Worm (Caenorhabditis elegans) whole organism, young adult: Measurements from ENCODE around the gene C38D4.10.
A peak's percentile ranks its signal among the peaks of the same experiment; 100 is the strongest.

Source experiments
- B0019.2 ChIP-seq: fragments of 200-800 bp; sonication (Bioruptor generic); conservative IDR thresholded peaks from 2 replicates; pipeline ENCODE4 v1.3.6; 2022; ENCODE audit warnings: missing genetic modification reagents, missing genetic modification characterization, missing compliant biosample characterization
- B0035.1 ChIP-seq: sonication (generic microtip); optimal IDR thresholded peaks from 2 replicates; lab custom pipeline; 2016; ENCODE audit warnings: missing genetic modification characterization, mild to moderate bottlenecking, missing compliant biosample characterization, missing genotype, missing genetic modification reagents
- B0261.1 ChIP-seq: sonication (generic microtip); optimal IDR thresholded peaks from 2 replicates; lab custom pipeline; 2016; ENCODE audit warnings: mild to moderate bottlenecking, missing genetic modification characterization, moderate library complexity, missing compliant biosample characterization
- F37B4.10 ChIP-seq: fragments of 200-800 bp; sonication (Bioruptor generic); IDR thresholded peaks from 2 replicates; pipeline ENCODE4 v1.3.6; 2022; ENCODE audit warnings: missing genetic modification characterization, missing compliant biosample characterization
- F39B2.1 ChIP-seq: fragments of 200-800 bp; sonication (Bioruptor generic); IDR thresholded peaks from 2 replicates; pipeline ENCODE4 v1.3.6; 2022; ENCODE audit warnings: missing genetic modification reagents, missing genetic modification characterization, missing compliant biosample characterization
- F49E8.2 ChIP-seq: sonication (generic microtip); optimal IDR thresholded peaks from 3 replicates; lab custom pipeline; 2017; ENCODE audit warnings: missing genetic modification characterization, mild to moderate bottlenecking, missing compliant biosample characterization, antibody characterized with exemption, moderate library complexity; ENCODE audit not compliant: insufficient read depth
- K11D2.4 ChIP-seq: fragments of 200-800 bp; sonication (Bioruptor generic); IDR thresholded peaks from 2 replicates; pipeline ENCODE4 v1.3.6; 2022; ENCODE audit warnings: missing genetic modification reagents, missing genetic modification characterization, missing compliant biosample characterization
- T07F8.4 ChIP-seq: sonication (generic microtip); optimal IDR thresholded peaks from 2 replicates; lab custom pipeline; 2016; ENCODE audit warnings: mild to moderate bottlenecking, missing genetic modification characterization, moderate library complexity, missing compliant biosample characterization
- T26A5.8 ChIP-seq: sonication (generic microtip); optimal IDR thresholded peaks from 2 replicates; lab custom pipeline; 2016; ENCODE audit warnings: missing genetic modification characterization, missing compliant biosample characterization
- Y53G8AR.9 ChIP-seq: fragments of 200-800 bp; sonication (Bioruptor generic); conservative IDR thresholded peaks from 2 replicates; pipeline ENCODE4 v1.3.6; 2022; ENCODE audit warnings: missing genetic modification reagents, missing genetic modification characterization, missing compliant biosample characterization
- Y67H2A.10 ChIP-seq: fragments of 200-800 bp; sonication (Bioruptor generic); conservative IDR thresholded peaks from 2 replicates; pipeline ENCODE4 v1.3.6; 2022; ENCODE audit warnings: missing genetic modification reagents, missing genetic modification characterization, missing compliant biosample characterization
- akir-1 ChIP-seq: fragments of 200-800 bp; sonication (Bioruptor generic); optimal IDR thresholded peaks from 2 replicates; lab custom pipeline; 2018; ENCODE audit warnings: mild to moderate bottlenecking, missing genetic modification characterization, moderate library complexity, missing compliant biosample characterization
- attf-5 ChIP-seq: fragments of 200-800 bp; sonication (Bioruptor generic); optimal IDR thresholded peaks from 2 replicates; lab custom pipeline; 2018; ENCODE audit warnings: mild to moderate bottlenecking, missing genetic modification characterization, missing compliant biosample characterization
- cebp-1 ChIP-seq, 2 experiments: fragments of 200-800 bp in 1 of 2; sonication (Bioruptor generic) in 1 of 2; sonication (generic microtip) in 1 of 2; IDR thresholded peaks in 1 of 2; optimal IDR thresholded peaks in 1 of 2; 2 replicates each; pipeline versions ENCODE4 v1.3.6 to Lab custom; 2017 to 2022; ENCODE audit warnings: missing compliant biosample characterization in 2 of 2, missing genetic modification characterization in 2 of 2, mild to moderate bottlenecking in 1 of 2, missing genetic modification reagents in 1 of 2, moderate library complexity in 1 of 2
- ceh-27 ChIP-seq: fragments of 200-800 bp; sonication (Bioruptor generic); optimal IDR thresholded peaks from 2 replicates; lab custom pipeline; 2018; ENCODE audit warnings: mild to moderate bottlenecking, missing genetic modification characterization, moderate library complexity, missing compliant biosample characterization
- ceh-40 ChIP-seq: fragments of 200-800 bp; sonication (Bioruptor generic); IDR thresholded peaks from 2 replicates; pipeline ENCODE4 v1.3.6; 2022; ENCODE audit warnings: missing genetic modification characterization, missing compliant biosample characterization
- ceh-58 ChIP-seq: fragments of 200-800 bp; sonication (Bioruptor generic); IDR thresholded peaks from 2 replicates; pipeline ENCODE4 v1.3.6; 2022; ENCODE audit warnings: missing genetic modification characterization, missing compliant biosample characterization
- ceh-79 ChIP-seq: sonication (generic microtip); optimal IDR thresholded peaks from 2 replicates; lab custom pipeline; 2017; ENCODE audit warnings: mild to moderate bottlenecking, missing genetic modification characterization, missing compliant biosample characterization
- chd-7 ChIP-seq: sonication (generic microtip); optimal IDR thresholded peaks from 2 replicates; lab custom pipeline; 2016; ENCODE audit warnings: mild to moderate bottlenecking, missing genetic modification characterization, moderate library complexity, missing compliant biosample characterization
- ekl-4 ChIP-seq: fragments of 200-800 bp; sonication (Bioruptor generic); IDR thresholded peaks from 2 replicates; pipeline ENCODE4 v1.3.6; 2022; ENCODE audit warnings: missing genetic modification reagents, missing genetic modification characterization, missing compliant biosample characterization
- gei-17 ChIP-seq: fragments of 200-800 bp; sonication (Bioruptor generic); optimal IDR thresholded peaks from 2 replicates; lab custom pipeline; 2018; ENCODE audit warnings: mild to moderate bottlenecking, missing genetic modification characterization, missing compliant biosample characterization
- lin-26 ChIP-seq: fragments of 200-800 bp; sonication (Bioruptor generic); IDR thresholded peaks from 2 replicates; pipeline ENCODE4 v1.3.6; 2022; ENCODE audit warnings: missing genetic modification reagents, missing genetic modification characterization, missing compliant biosample characterization
- lin-40 ChIP-seq: sonication (generic microtip); optimal IDR thresholded peaks from 2 replicates; lab custom pipeline; 2016; ENCODE audit warnings: missing genetic modification characterization, mild to moderate bottlenecking, missing compliant biosample characterization, missing genotype, missing genetic modification reagents
- lir-1 ChIP-seq: fragments of 200-800 bp; sonication (Bioruptor generic); conservative IDR thresholded peaks from 2 replicates; pipeline ENCODE4 v1.3.6; 2022; ENCODE audit warnings: missing genetic modification reagents, missing genetic modification characterization, missing compliant biosample characterization
- lsy-27 ChIP-seq: sonication (generic microtip); optimal IDR thresholded peaks from 2 replicates; lab custom pipeline; 2017; ENCODE audit warnings: missing genetic modification characterization, mild to moderate bottlenecking, missing compliant biosample characterization, antibody characterized with exemption, missing genotype, borderline replicate concordance; ENCODE audit not compliant: insufficient read depth
- madf-8 ChIP-seq: fragments of 200-800 bp; sonication (Bioruptor generic); conservative IDR thresholded peaks from 2 replicates; pipeline ENCODE4 v1.3.6; 2022; ENCODE audit warnings: missing genetic modification reagents, missing genetic modification characterization, missing compliant biosample characterization
- mcd-1 ChIP-seq: fragments of 200-800 bp; sonication (Bioruptor generic); IDR thresholded peaks from 2 replicates; pipeline ENCODE4 v1.3.6; 2022; ENCODE audit warnings: missing genetic modification reagents, missing genetic modification characterization, missing compliant biosample characterization
- mxl-1 ChIP-seq: sonication (generic microtip); optimal IDR thresholded peaks from 2 replicates; lab custom pipeline; 2016; ENCODE audit warnings: missing genetic modification characterization, missing compliant biosample characterization
- nfya-1 ChIP-seq: sonication (generic microtip); optimal IDR thresholded peaks from 2 replicates; lab custom pipeline; 2017; ENCODE audit warnings: antibody characterized with exemption, missing compliant biosample characterization, missing genetic modification characterization, borderline replicate concordance; ENCODE audit not compliant: insufficient read depth
- nhr-179 ChIP-seq: sonication (generic microtip); optimal IDR thresholded peaks from 2 replicates; lab custom pipeline; 2016; ENCODE audit warnings: mild to moderate bottlenecking, missing genetic modification characterization, missing compliant biosample characterization
- nhr-27 ChIP-seq: fragments of 200-800 bp; sonication (Bioruptor generic); optimal IDR thresholded peaks from 2 replicates; lab custom pipeline; 2018; ENCODE audit warnings: mild to moderate bottlenecking, missing genetic modification characterization, moderate library complexity, missing compliant biosample characterization
- nhr-80 ChIP-seq: sonication (generic microtip); optimal IDR thresholded peaks from 2 replicates; lab custom pipeline; 2016; ENCODE audit warnings: missing genetic modification characterization, missing compliant biosample characterization
- rcor-1 ChIP-seq: fragments of 200-800 bp; sonication (Bioruptor generic); IDR thresholded peaks from 2 replicates; pipeline ENCODE4 v1.3.6; 2022; ENCODE audit warnings: missing genetic modification reagents, missing genetic modification characterization, missing compliant biosample characterization
- rec-8 ChIP-seq, 2 experiments: sonication (generic microtip); optimal IDR thresholded peaks; 2 replicates each; lab custom pipeline; 2016; ENCODE audit warnings: mild to moderate bottlenecking in 2 of 2, missing genetic modification characterization in 2 of 2, missing genetic modification reagents in 2 of 2, missing genotype in 2 of 2, missing biosample characterization in 1 of 2, missing compliant biosample characterization in 1 of 2, moderate library complexity in 1 of 2
- repo-1 ChIP-seq: sonication (generic microtip); optimal IDR thresholded peaks from 2 replicates; lab custom pipeline; 2017; ENCODE audit warnings: mild to moderate bottlenecking, missing genetic modification characterization, missing compliant biosample characterization
- rpc-1 ChIP-seq, 2 experiments: fragments of 150-350 bp in 1 of 2; sonication (generic microtip) in 1 of 2; optimal IDR thresholded peaks; 2 replicates each; lab custom pipeline; 2014 to 2018; ENCODE audit warnings: missing biosample characterization in 1 of 2, missing genetic modification characterization in 1 of 2, missing genetic modification reagents in 1 of 2, missing genotype in 1 of 2
- snpc-1.1 ChIP-seq: sonication (generic microtip); optimal IDR thresholded peaks from 2 replicates; lab custom pipeline; 2017; ENCODE audit warnings: missing genetic modification characterization, mild to moderate bottlenecking, missing compliant biosample characterization, antibody characterized with exemption, moderate library complexity, missing genotype, missing genetic modification reagents; ENCODE audit not compliant: insufficient read depth
- snpc-3.4 ChIP-seq: sonication (generic microtip); optimal IDR thresholded peaks from 2 replicates; lab custom pipeline; 2017; ENCODE audit warnings: missing genetic modification characterization, mild to moderate bottlenecking, missing compliant biosample characterization, antibody characterized with exemption, moderate library complexity, missing genotype, missing genetic modification reagents
- snpc-4 ChIP-seq, 5 experiments: fragments of 150-350 bp in 1 of 5; sonication (generic microtip) in 4 of 5; optimal IDR thresholded peaks; 2 replicates each; lab custom pipeline; 2014 to 2018; ENCODE audit warnings: missing genetic modification characterization in 5 of 5, missing biosample characterization in 3 of 5, antibody characterized with exemption in 2 of 5, mild to moderate bottlenecking in 2 of 5, missing compliant biosample characterization in 2 of 5, missing genotype in 2 of 5, moderate library complexity in 2 of 5, missing genetic modification reagents in 1 of 5
- somi-1 ChIP-seq: fragments of 200-800 bp; sonication (Bioruptor generic); optimal IDR thresholded peaks from 2 replicates; lab custom pipeline; 2018; ENCODE audit warnings: mild to moderate bottlenecking, missing genetic modification characterization, missing compliant biosample characterization
- tlf-1 ChIP-seq: fragments of 200-800 bp; sonication (Bioruptor generic); optimal IDR thresholded peaks from 2 replicates; lab custom pipeline; 2018; ENCODE audit warnings: mild to moderate bottlenecking, missing genetic modification characterization, missing compliant biosample characterization
- xnd-1 ChIP-seq: sonication (generic microtip); optimal IDR thresholded peaks from 2 replicates; lab custom pipeline; 2016; ENCODE audit warnings: missing genotype, missing genetic modification reagents, missing genetic modification characterization, missing compliant biosample characterization
- zfh-2 ChIP-seq: fragments of 200-800 bp; sonication (Bioruptor generic); conservative IDR thresholded peaks from 2 replicates; pipeline ENCODE4 v1.3.6; 2022; ENCODE audit warnings: missing genetic modification reagents, missing genetic modification characterization, missing compliant biosample characterization
- zim-3 ChIP-seq: sonication (generic microtip); optimal IDR thresholded peaks from 2 replicates; lab custom pipeline; 2017; ENCODE audit warnings: mild to moderate bottlenecking, missing genetic modification characterization, moderate library complexity, missing compliant biosample characterization
- ztf-3 ChIP-seq: fragments of 200-800 bp; sonication (Bioruptor generic); optimal IDR thresholded peaks from 2 replicates; lab custom pipeline; 2018; ENCODE audit warnings: mild to moderate bottlenecking, missing genetic modification characterization, missing compliant biosample characterization

C38D4.10 gene

ce11 chrIII:4754001-4754561, 28.2 kb upstream of the C38D4.10 start, which contains the start of the genes rps-0 and rbg-3 (continued):
- TF ChIP-seq chd-7 (tag; lab: Kevin White, UChicago) (no peak), ztf-3 (GFP tag; lab: Kevin White, UChicago) (no peak), xnd-1 (tag; lab: Kevin White, UChicago) (peak; percentile 20), Y53G8AR.9 (GFP tag; lab: Robert Waterston, UW) (peak; percentile 58; the same call in 1 of the 2 replicates), lir-1 (GFP tag; lab: Robert Waterston, UW) (0 out of 2 replicates have a peak, but pooled peaks have one; percentile 22), akir-1 (GFP tag; lab: Kevin White, UChicago) (no peak), rcor-1 (GFP tag; lab: Robert Waterston, UW) (peak; percentile 80), ceh-58 (no peak), mxl-1 (tag; lab: Kevin White, UChicago) (no peak), ceh-27 (GFP tag; lab: Kevin White, UChicago) (peak; percentile 74), attf-5 (peak; percentile 93), B0261.1 (tag; lab: Kevin White, UChicago) (no peak), madf-8 (GFP tag; lab: Robert Waterston, UW) (peak; percentile 42), B0019.2 (GFP tag; lab: Robert Waterston, UW) (peak; percentile 74; the same call in 1 of the 2 replicates), F49E8.2 (tag; lab: Kevin White, UChicago) (peak; percentile 74), rec-8 (tag; optimal IDR thresholded peaks at IDR 0.05; lab: Kevin White, UChicago) (no peak), T07F8.4 (no peak), nhr-179 (tag; lab: Kevin White, UChicago) (no peak), T26A5.8 (no peak), K11D2.4 (GFP tag; lab: Robert Waterston, UW) (peak; percentile 76), mcd-1 (GFP tag; lab: Robert Waterston, UW) (peak; percentile 83), B0035.1 (no peak), tlf-1 (GFP tag; lab: Kevin White, UChicago) (peak; percentile 88), ekl-4 (peak; percentile 41), somi-1 (GFP tag; lab: Kevin White, UChicago) (peak; percentile 24), gei-17 (GFP tag; lab: Kevin White, UChicago) (no peak), nfya-1 (tag; lab: Kevin White, UChicago) (no peak), F39B2.1 (GFP tag; lab: Robert Waterston, UW) (no peak), snpc-4 (GFP tag; optimal IDR thresholded peaks at IDR 0.05; lab: Kevin White, UChicago) (no peak), snpc-4 (tag; optimal IDR thresholded peaks at IDR 0.05; lab: Kevin White, UChicago) (peak in 3 of 4 experiments; percentile 53 to 74 (median 61)), nhr-27 (no peak), ceh-79 (no peak), ceh-40 (GFP tag; lab: Robert Waterston, UW) (no peak), cebp-1 (GFP tag; IDR thresholded peaks at IDR 0.05; lab: Robert Waterston, UW) (no peak), cebp-1 (tag; optimal IDR thresholded peaks at IDR 0.05; lab: Kevin White, UChicago) (peak; percentile 80), lin-26 (no peak), F37B4.10 (no peak), zfh-2 (GFP tag; lab: Robert Waterston, UW) (no peak), snpc-3.4 (tag; lab: Kevin White, UChicago) (peak; percentile 91), zim-3 (tag; lab: Kevin White, UChicago) (no peak), snpc-1.1 (tag; lab: Kevin White, UChicago) (peak; percentile 13), lin-40 (peak; percentile 85), rpc-1 (optimal IDR thresholded peaks at IDR 0.05; lab: Kevin White, UChicago) (no peak), rpc-1 (tag; optimal IDR thresholded peaks at IDR 0.05; lab: Kevin White, UChicago) (no peak), nhr-80 (tag; lab: Kevin White, UChicago) (peak; percentile 37), Y67H2A.10 (GFP tag; lab: Robert Waterston, UW) (peak; percentile 57; the same call in 1 of the 2 replicates), lsy-27 (tag; lab: Kevin White, UChicago) (no peak), repo-1 (tag; lab: Kevin White, UChicago) (no peak)
